Fruit fly (Drosophila melanogaster) whole organism, prepupa: ENCODE results near the gene SA2.

Experiments
- CG10631 ChIP-seq: fragments of 200-800 bp; sonication (Bioruptor generic); optimal IDR thresholded peaks from 2 replicates; lab custom pipeline; 2016; ENCODE audit warnings: missing biosample characterization, missing genetic modification characterization
- CG11762 ChIP-seq: fragments of 200-800 bp; sonication (Bioruptor generic); optimal IDR thresholded peaks from 3 replicates; lab custom pipeline; 2016; ENCODE audit warnings: missing biosample characterization, missing genetic modification characterization; ENCODE audit not compliant: insufficient read depth
- CG11902 ChIP-seq: fragments of 200-800 bp; sonication (Bioruptor generic); optimal IDR thresholded peaks from 3 replicates; lab custom pipeline; 2016; ENCODE audit warnings: missing biosample characterization, missing genetic modification characterization
- CG1621 ChIP-seq: fragments of 200-800 bp; sonication (Bioruptor generic); optimal IDR thresholded peaks from 3 replicates; lab custom pipeline; 2018; ENCODE audit warnings: missing biosample characterization, mild to moderate bottlenecking, missing genetic modification characterization
- CG3032 ChIP-seq: fragments of 200-800 bp; optimal IDR thresholded peaks from 2 replicates; lab custom pipeline; 2019; ENCODE audit warnings: missing biosample characterization, mild to moderate bottlenecking, missing genetic modification characterization, moderate library complexity
- CG31627 ChIP-seq: fragments of 200-800 bp; sonication (Bioruptor generic); optimal IDR thresholded peaks from 3 replicates; lab custom pipeline; 2016; ENCODE audit warnings: missing biosample characterization, missing genetic modification characterization
- CG32006 ChIP-seq: fragments of 200-800 bp; sonication (Bioruptor generic); optimal IDR thresholded peaks from 3 replicates; lab custom pipeline; 2017; ENCODE audit warnings: missing biosample characterization, mild to moderate bottlenecking, missing genetic modification characterization
- CG3919 ChIP-seq: fragments of 200-800 bp; sonication (Bioruptor generic); optimal IDR thresholded peaks from 3 replicates; lab custom pipeline; 2016; ENCODE audit warnings: missing biosample characterization, missing genetic modification characterization
- CG4318 ChIP-seq: fragments of 200-800 bp; sonication (Bioruptor generic); optimal IDR thresholded peaks from 3 replicates; lab custom pipeline; 2017; ENCODE audit warnings: missing biosample characterization, mild to moderate bottlenecking, missing genetic modification characterization
- CG6163 ChIP-seq: fragments of 200-800 bp; sonication (Bioruptor generic); IDR thresholded peaks from 3 replicates; pipeline ENCODE4 v1.3.6; 2022; ENCODE audit warnings: missing biosample characterization, missing genetic modification characterization
- CG6276 ChIP-seq: fragments of 200-800 bp; sonication (Bioruptor generic); optimal IDR thresholded peaks from 2 replicates; lab custom pipeline; 2017; ENCODE audit warnings: missing biosample characterization, mild to moderate bottlenecking, missing genetic modification characterization
- CG6792 ChIP-seq: fragments of 200-800 bp; sonication (Bioruptor generic); optimal IDR thresholded peaks from 3 replicates; lab custom pipeline; 2016; ENCODE audit warnings: missing biosample characterization, missing genetic modification characterization
- CG6808 ChIP-seq: fragments of 200-800 bp; sonication (Bioruptor generic); optimal IDR thresholded peaks from 3 replicates; lab custom pipeline; 2017; ENCODE audit warnings: missing biosample characterization, missing genetic modification characterization, mild to moderate bottlenecking, moderate library complexity, missing genetic modification reagents
- CG6854 ChIP-seq: fragments of 200-800 bp; sonication (Bioruptor generic); optimal IDR thresholded peaks from 2 replicates; lab custom pipeline; 2017; ENCODE audit warnings: missing biosample characterization, mild to moderate bottlenecking, missing genetic modification characterization
- CG7368 ChIP-seq: fragments of 200-800 bp; sonication (Bioruptor generic); optimal IDR thresholded peaks from 3 replicates; lab custom pipeline; 2016; ENCODE audit warnings: missing biosample characterization, missing genetic modification characterization
- CG8119 ChIP-seq: fragments of 200-800 bp; sonication (Bioruptor generic); IDR thresholded peaks from 3 replicates; pipeline ENCODE4 v1.3.6; 2022; ENCODE audit warnings: missing biosample characterization, missing genetic modification characterization
- CG8319 ChIP-seq: fragments of 200-800 bp; sonication (Bioruptor generic); optimal IDR thresholded peaks from 3 replicates; lab custom pipeline; 2016; ENCODE audit warnings: missing biosample characterization, missing genetic modification characterization
- CG8632 ChIP-seq: fragments of 200-800 bp; sonication (Bioruptor generic); optimal IDR thresholded peaks from 3 replicates; lab custom pipeline; 2016; ENCODE audit warnings: missing biosample characterization, missing genetic modification characterization
- Eip75B ChIP-seq: fragments of 200-800 bp; sonication (Bioruptor generic); optimal IDR thresholded peaks from 3 replicates; lab custom pipeline; 2016; ENCODE audit warnings: missing biosample characterization, missing genetic modification characterization
- Eip78C ChIP-seq: fragments of 200-800 bp; sonication (Bioruptor generic); peaks from one replicate; lab custom pipeline; 2016; ENCODE audit warnings: missing biosample characterization, missing genetic modification characterization
- Ets96B ChIP-seq: fragments of 200-800 bp; optimal IDR thresholded peaks from 2 replicates; lab custom pipeline; 2019; ENCODE audit warnings: missing biosample characterization, mild to moderate bottlenecking, missing genetic modification characterization, moderate library complexity
- Gug ChIP-seq: fragments of 200-800 bp; sonication (Bioruptor generic); IDR thresholded peaks from 2 replicates; pipeline ENCODE4 v1.3.6; 2022; ENCODE audit warnings: missing biosample characterization, missing genetic modification characterization
- Hr38 ChIP-seq: sonication (Bioruptor generic); optimal IDR thresholded peaks from 2 replicates; lab custom pipeline; 2016; ENCODE audit warnings: missing biosample characterization, missing genetic modification characterization
- Hr39 ChIP-seq: fragments of 200-800 bp; sonication (Bioruptor generic); optimal IDR thresholded peaks from 2 replicates; lab custom pipeline; 2016; ENCODE audit warnings: missing biosample characterization, missing genetic modification characterization
- Met ChIP-seq: fragments of 200-800 bp; sonication (Bioruptor generic); optimal IDR thresholded peaks from 3 replicates; lab custom pipeline; 2016; ENCODE audit warnings: missing biosample characterization, missing genetic modification characterization
- Smox ChIP-seq: fragments of 200-800 bp; sonication (Bioruptor generic); optimal IDR thresholded peaks from 3 replicates; lab custom pipeline; 2016; ENCODE audit warnings: missing biosample characterization, missing genetic modification characterization
- achi ChIP-seq: fragments of 200-800 bp; sonication (Bioruptor generic); optimal IDR thresholded peaks from 3 replicates; lab custom pipeline; 2016; ENCODE audit warnings: missing biosample characterization, missing genetic modification characterization
- acj6 ChIP-seq: fragments of 200-800 bp; sonication (Bioruptor generic); optimal IDR thresholded peaks from 3 replicates; lab custom pipeline; 2016; ENCODE audit warnings: missing biosample characterization, missing genetic modification characterization
- dac ChIP-seq: fragments of 200-800 bp; sonication (Bioruptor generic); optimal IDR thresholded peaks from 2 replicates; lab custom pipeline; 2017; ENCODE audit warnings: missing biosample characterization, mild to moderate bottlenecking, missing genetic modification characterization
- dsx ChIP-seq: fragments of 200-800 bp; optimal IDR thresholded peaks from 3 replicates; lab custom pipeline; 2019; ENCODE audit warnings: missing biosample characterization, mild to moderate bottlenecking, missing genetic modification characterization, moderate library complexity; ENCODE audit not compliant: poor library complexity, severe bottlenecking
- esn ChIP-seq: fragments of 200-800 bp; sonication (Bioruptor generic); optimal IDR thresholded peaks from 2 replicates; lab custom pipeline; 2016; ENCODE audit warnings: missing biosample characterization, mild to moderate bottlenecking, missing genetic modification characterization, moderate library complexity
- fd59A ChIP-seq: fragments of 200-800 bp; sonication (Bioruptor generic); optimal IDR thresholded peaks from 2 replicates; lab custom pipeline; 2017; ENCODE audit warnings: missing biosample characterization, mild to moderate bottlenecking, missing genetic modification characterization, missing genetic modification reagents
- fkh ChIP-seq: fragments of 200-800 bp; sonication (Bioruptor generic); optimal IDR thresholded peaks from 3 replicates; lab custom pipeline; 2017; ENCODE audit warnings: missing biosample characterization, mild to moderate bottlenecking, missing genetic modification characterization, moderate library complexity
- net ChIP-seq: fragments of 200-800 bp; sonication (Bioruptor generic); optimal IDR thresholded peaks from 3 replicates; lab custom pipeline; 2016; ENCODE audit warnings: missing biosample characterization, missing genetic modification characterization
- pdm3 ChIP-seq: fragments of 200-800 bp; sonication (Bioruptor generic); optimal IDR thresholded peaks from 3 replicates; lab custom pipeline; 2016; ENCODE audit warnings: missing biosample characterization, missing genetic modification characterization
- salr ChIP-seq, 2 experiments: fragments of 200-800 bp; sonication (Bioruptor generic); optimal IDR thresholded peaks; 3 replicates each; lab custom pipeline; 2016 to 2018; ENCODE audit warnings: missing biosample characterization in 2 of 2, missing genetic modification characterization in 2 of 2, mild to moderate bottlenecking in 1 of 2
- spab ChIP-seq: fragments of 200-800 bp; sonication (Bioruptor generic); optimal IDR thresholded peaks from 2 replicates; lab custom pipeline; 2017; ENCODE audit warnings: missing biosample characterization, mild to moderate bottlenecking, missing genetic modification characterization, missing genetic modification reagents
- ss ChIP-seq, 2 experiments: fragments of 200-800 bp; sonication (Bioruptor generic); optimal IDR thresholded peaks; 2 replicates in 1 of 2; 3 replicates in 1 of 2; lab custom pipeline; 2017 to 2018; ENCODE audit warnings: mild to moderate bottlenecking in 2 of 2, missing biosample characterization in 2 of 2, missing genetic modification characterization in 2 of 2, moderate library complexity in 1 of 2
- svp ChIP-seq: fragments of 200-800 bp; sonication (Bioruptor generic); peaks from one replicate; lab custom pipeline; 2016; ENCODE audit warnings: missing biosample characterization, missing genetic modification characterization
- topi ChIP-seq: fragments of 200-800 bp; sonication (Bioruptor generic); optimal IDR thresholded peaks from 3 replicates; lab custom pipeline; 2016; ENCODE audit warnings: missing biosample characterization, missing genetic modification characterization

SA2 gene

DNA sequence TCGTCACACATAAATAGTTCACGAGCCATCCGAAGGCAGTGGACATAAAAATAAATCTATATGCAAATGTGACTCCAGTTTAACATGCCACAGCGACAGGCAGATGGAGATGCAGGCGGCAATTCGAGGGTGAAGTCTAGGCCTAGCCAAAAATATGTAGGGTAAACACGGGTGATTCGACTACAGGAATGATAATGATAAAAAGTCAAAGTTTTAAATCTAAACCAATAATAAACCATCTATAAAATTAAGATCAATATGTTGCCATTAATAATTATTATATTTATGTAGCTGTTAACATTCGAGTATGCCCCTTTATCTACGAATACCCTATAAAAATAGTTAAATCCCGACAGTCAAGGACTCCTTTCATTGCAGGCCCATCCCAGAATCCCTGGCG is 16.7 kb downstream of the SA2 start:
- TF ChIP-seq CG6808 (GFP tag; lab: Kevin White, UChicago) (peak; percentile 2), esn (GFP tag; lab: Kevin White, UChicago) (no peak), CG8632 (GFP tag; lab: Kevin White, UChicago) (no peak), svp (no peak), CG3032 (tag; lab: Kevin White, UChicago) (peak; percentile 29), spab (GFP tag; lab: Kevin White, UChicago) (peak; percentile 10), CG8119 (GFP tag; lab: Robert Waterston, UW) (no peak), CG11762 (GFP tag; lab: Kevin White, UChicago) (no peak), topi (GFP tag; lab: Kevin White, UChicago) (no peak), CG6854 (no peak), achi (GFP tag; lab: Kevin White, UChicago) (peak; percentile 4), CG3919 (GFP tag; lab: Kevin White, UChicago) (peak; percentile 16), CG8319 (GFP tag; lab: Kevin White, UChicago) (no peak), Ets96B (tag; lab: Kevin White, UChicago) (peak; percentile 40), CG10631 (peak; percentile 13), CG6276 (GFP tag; lab: Kevin White, UChicago) (no peak), Hr39 (GFP tag; lab: Kevin White, UChicago) (no peak), Hr38 (GFP tag; lab: Kevin White, UChicago) (no peak), CG11902 (no peak), CG6792 (no peak), dsx (no peak), fkh (GFP tag; lab: Kevin White, UChicago) (no peak), Eip78C (peak; percentile 60)

DNA sequence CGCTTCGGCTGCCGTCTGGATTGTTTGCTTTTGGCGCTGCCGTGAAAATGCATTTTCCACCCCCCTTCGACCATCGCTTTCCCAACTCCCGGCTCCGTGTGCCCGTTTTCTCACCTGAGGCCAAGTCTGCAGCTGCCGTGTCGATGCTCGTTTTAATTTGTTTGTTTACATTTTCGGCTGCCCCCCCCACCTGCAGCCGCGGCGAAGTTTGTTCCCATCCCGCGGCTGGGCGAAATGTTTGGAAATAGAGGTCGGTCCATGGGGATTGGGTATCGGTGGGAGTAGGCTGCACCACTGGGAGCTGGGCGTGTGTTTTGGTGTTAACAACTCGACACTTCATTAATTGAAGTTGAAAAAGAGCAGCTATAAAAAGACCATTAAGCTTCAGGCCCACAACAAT is 17.7 kb downstream of the SA2 start:
- TF ChIP-seq pdm3 (GFP tag; lab: Kevin White, UChicago) (no peak), CG6792 (no peak), fkh (GFP tag; lab: Kevin White, UChicago) (peak; percentile 35)

DNA sequence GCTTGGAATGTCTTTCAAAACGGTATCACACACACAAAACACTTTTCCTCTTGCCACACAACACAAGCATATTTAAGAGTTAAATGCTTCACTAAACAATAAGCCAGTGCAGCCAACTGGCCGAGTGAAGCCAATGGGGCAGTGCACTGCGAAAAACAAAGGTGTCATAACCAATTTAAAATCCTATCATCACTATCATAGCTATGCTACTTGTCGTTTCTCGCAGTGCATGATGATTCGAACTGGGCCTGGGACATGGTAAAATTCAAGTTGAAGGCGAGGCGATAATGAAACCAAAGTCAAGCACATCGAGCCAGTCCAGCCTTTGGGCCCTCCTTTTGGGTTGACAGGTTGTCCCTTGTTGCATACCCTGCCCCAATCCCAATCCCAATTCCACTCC is 18.9 kb downstream of the SA2 start:
- TF ChIP-seq dsx (peak; percentile 44), CG6808 (GFP tag; lab: Kevin White, UChicago) (peak; percentile 32), dac (no peak), Eip75B (GFP tag; lab: Kevin White, UChicago) (no peak), CG10631 (peak; percentile 20), ss (GFP tag; optimal IDR thresholded peaks at IDR 0.05; lab: Kevin White, UChicago) (peak; percentile 5 to 60), Ets96B (tag; lab: Kevin White, UChicago) (peak; percentile 30), fd59A (GFP tag; lab: Kevin White, UChicago) (peak; percentile 12), CG4318 (GFP tag; lab: Kevin White, UChicago) (peak; percentile 19), pdm3 (GFP tag; lab: Kevin White, UChicago) (peak; percentile 5), achi (GFP tag; lab: Kevin White, UChicago) (peak; percentile 8), Smox (GFP tag; lab: Kevin White, UChicago) (peak; percentile 22), CG3032 (tag; lab: Kevin White, UChicago) (peak; percentile 41), CG31627 (GFP tag; lab: Kevin White, UChicago) (peak; percentile 9), CG1621 (tag; lab: Kevin White, UChicago) (no peak), CG7368 (GFP tag; lab: Kevin White, UChicago) (no peak), CG6163 (no peak), spab (GFP tag; lab: Kevin White, UChicago) (peak; percentile 32), salr (GFP tag; optimal IDR thresholded peaks at IDR 0.05; lab: Kevin White, UChicago) (peak in 1 of 2 experiments; percentile 3), CG32006 (GFP tag; lab: Kevin White, UChicago) (peak; percentile 41), svp (peak; percentile 52), Gug (GFP tag; lab: Robert Waterston, UW) (0 out of 2 replicates have a peak, but pooled peaks have one; percentile 8), acj6 (GFP tag; lab: Kevin White, UChicago) (peak; percentile 30), Eip78C (peak; percentile 69), Met (GFP tag; lab: Kevin White, UChicago) (peak; percentile 13), CG8319 (GFP tag; lab: Kevin White, UChicago) (no peak), Hr39 (GFP tag; lab: Kevin White, UChicago) (peak; percentile 8), net (peak; percentile 18)
